Worm (Caenorhabditis elegans): ENCODE measurements around the gene sul-2.

ce11 chrV:8129252-8129651, 28.3 kb upstream of the sul-2 start, which contains the start of gene spr-1:
- TF ChIP-seq nhr-77 (tag; optimal IDR thresholded peaks at IDR 0.05) (no peak), ama-1 (optimal IDR thresholded peaks at IDR 0.05) (no peak), nhr-76 (tag; optimal IDR thresholded peaks at IDR 0.05) (no peak), ces-1 (GFP tag; optimal IDR thresholded peaks at IDR 0.05) (no peak), tbx-2 (tag; optimal IDR thresholded peaks at IDR 0.05) (no peak), unc-86 (tag; optimal IDR thresholded peaks at IDR 0.05) (no peak), C04F5.9 (tag; optimal IDR thresholded peaks at IDR 0.05) (no peak), nhr-90 (tag; optimal IDR thresholded peaks at IDR 0.05; ENCODE audit: poor library complexity) (no peak), efl-1 (optimal IDR thresholded peaks at IDR 0.05) (no peak), efl-1 (GFP tag; optimal IDR thresholded peaks at IDR 0.05 in 1 of 2) (peak in 1 of 2 experiments; percentile 11), zip-4 (GFP tag; optimal IDR thresholded peaks at IDR 0.05) (no peak), unc-98 (GFP tag; IDR thresholded peaks at IDR 0.05) (no peak)

Measured in whole organism, L1 larva.